Fruit fly (Drosophila melanogaster) S2 (cell line): Measurements from ENCODE around the gene PCNA2.

Experiments
- CG8478 ChIP-seq: fragments of >200 bp; optimal IDR thresholded peaks from 2 replicates; lab custom pipeline; 2018
- CTCF ChIP-seq, 2 experiments: fragments of >200 bp; optimal IDR thresholded peaks; 2 replicates each; lab custom pipeline; 2018

DNA sequence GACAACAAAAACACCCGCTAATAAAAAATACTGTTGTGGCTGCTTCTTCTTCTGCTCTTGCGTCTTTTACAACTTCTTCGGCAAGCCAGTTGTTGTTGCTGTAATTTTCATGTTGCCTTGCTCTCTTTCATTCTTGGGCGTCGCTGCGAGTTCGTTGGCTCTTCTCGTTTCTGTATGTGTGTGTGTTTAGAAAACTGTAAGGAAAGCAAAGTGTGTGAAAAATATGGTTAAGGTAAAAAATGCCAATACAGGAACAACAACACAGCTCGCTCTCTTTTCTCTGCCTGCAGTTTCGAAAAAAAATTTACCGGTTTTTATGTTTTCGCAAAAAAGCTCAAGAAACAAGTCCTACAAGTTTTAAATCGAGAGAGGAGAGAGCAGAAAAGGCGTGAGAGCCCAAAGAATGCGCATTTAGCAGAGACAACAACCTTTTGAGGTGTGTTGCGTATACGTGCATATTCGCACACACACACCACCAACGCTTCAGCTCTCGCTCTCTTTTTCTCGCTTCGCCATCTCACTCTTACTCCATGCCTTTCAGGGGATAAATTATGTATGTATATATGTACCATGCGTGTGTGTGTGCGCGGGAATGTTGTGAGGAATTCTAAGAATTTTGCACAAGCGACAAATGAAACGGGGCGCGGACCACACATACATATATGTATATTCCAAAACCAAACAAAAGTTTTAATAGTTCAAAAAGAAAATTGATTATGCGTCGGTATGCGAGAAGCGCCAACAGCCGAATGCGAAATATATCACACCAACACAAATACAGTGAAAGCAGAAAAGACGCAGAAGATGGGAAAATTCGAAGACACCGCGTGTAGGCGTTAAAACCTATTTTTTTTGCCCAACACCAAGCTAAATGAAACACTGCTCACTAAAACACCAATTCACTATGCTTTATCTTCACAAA lies 12.0 kb downstream of the PCNA2 start:
- TF ChIP-seq CTCF (optimal IDR thresholded peaks at IDR 0.05; lab: Kevin White, UChicago) (no peak), CG8478 (no peak)
